Fruit fly (Drosophila melanogaster): Measurements from ENCODE around the gene Meltrin.

The Meltrin gene

dm6 chr3R:14739088-14739487 lies 42.0 kb upstream of the Meltrin start (continued):
- TF ChIP-seq gce (GFP tag; IDR thresholded peaks at IDR 0.05): no peak
- TF ChIP-seq ash1 (GFP tag; optimal IDR thresholded peaks at IDR 0.05): peak; percentile 90
- TF ChIP-seq fd3F (GFP tag; optimal IDR thresholded peaks at IDR 0.05): no peak

dm6 chr3R:14737894-14738860 lies 41.1 kb upstream of the Meltrin start:
- TF ChIP-seq Asciz (GFP tag; optimal IDR thresholded peaks at IDR 0.05): peak; percentile 94
- peak; percentile 92 for TF ChIP-seq peb (GFP tag; IDR thresholded peaks at IDR 0.05)
- TF ChIP-seq run (tag; optimal IDR thresholded peaks at IDR 0.05): peak; percentile 87
- TF ChIP-seq CG3995 (GFP tag; optimal IDR thresholded peaks at IDR 0.05): peak; percentile 46
- TF ChIP-seq CG18011 (GFP tag; optimal IDR thresholded peaks at IDR 0.05): peak; percentile 68
- TF ChIP-seq ATbp (GFP tag; optimal IDR thresholded peaks at IDR 0.05): peak; percentile 95
- peak; percentile 93 for TF ChIP-seq CG1529 (GFP tag; optimal IDR thresholded peaks at IDR 0.05)
- TF ChIP-seq Rfx (GFP tag; IDR thresholded peaks at IDR 0.05): peak; percentile 97
- TF ChIP-seq CG10959 (GFP tag; IDR thresholded peaks at IDR 0.05): peak; percentile 95
- peak; percentile 88 for TF ChIP-seq ab (GFP tag; optimal IDR thresholded peaks at IDR 0.05)
- TF ChIP-seq twi (tag; optimal IDR thresholded peaks at IDR 0.05): peak; percentile 81
- TF ChIP-seq CTCF (GFP tag; optimal IDR thresholded peaks at IDR 0.05): peak; percentile 58
- no peak for TF ChIP-seq Dfd (GFP tag; optimal IDR thresholded peaks at IDR 0.05)
- peak; percentile 90 for TF ChIP-seq NC2β (GFP tag; optimal IDR thresholded peaks at IDR 0.05)
- TF ChIP-seq CG1233 (GFP tag; optimal IDR thresholded peaks at IDR 0.05): peak; percentile 93
- peak; percentile 67 for TF ChIP-seq CG7928 (GFP tag; optimal IDR thresholded peaks at IDR 0.05)
- peak; percentile 89 for TF ChIP-seq trh (GFP tag; optimal IDR thresholded peaks at IDR 0.05)
- TF ChIP-seq Dip3 (GFP tag; optimal IDR thresholded peaks at IDR 0.05): peak; percentile 92
- peak in 2 of 3 experiments; percentile 44 to 92 for TF ChIP-seq lola (GFP tag; optimal IDR thresholded peaks at IDR 0.05)
- TF ChIP-seq CG31388 (GFP tag; optimal IDR thresholded peaks at IDR 0.05): peak; percentile 87
- TF ChIP-seq CG14965 (GFP tag; optimal IDR thresholded peaks at IDR 0.05; ENCODE audit: borderline replicate concordance): peak; percentile 75
- TF ChIP-seq caup (GFP tag; optimal IDR thresholded peaks at IDR 0.05; ENCODE audit: severe bottlenecking): peak; percentile 92
- peak; percentile 95 for TF ChIP-seq nmo (GFP tag; optimal IDR thresholded peaks at IDR 0.05)
- peak; percentile 1 for TF ChIP-seq pzg (GFP tag; optimal IDR thresholded peaks at IDR 0.05)
- 0 out of 2 replicates have a peak, but pooled peaks have one; percentile 26 for TF ChIP-seq unc-4 (GFP tag; IDR thresholded peaks at IDR 0.05; ENCODE audit: partially characterized antibody)
- peak; percentile 90 for TF ChIP-seq CG31224 (GFP tag; IDR thresholded peaks at IDR 0.05)
- peak; percentile 75 for TF ChIP-seq CG7271 (tag; optimal IDR thresholded peaks at IDR 0.05)
- TF ChIP-seq CG10979 (tag; optimal IDR thresholded peaks at IDR 0.05): peak; percentile 95
- peak; percentile 92 for TF ChIP-seq Atf-2 (GFP tag; optimal IDR thresholded peaks at IDR 0.05)
- no peak for TF ChIP-seq hkb (optimal IDR thresholded peaks at IDR 0.05)
- peak; percentile 93 for TF ChIP-seq hkb (GFP tag; IDR thresholded peaks at IDR 0.05)
- peak; percentile 93 for TF ChIP-seq tgo (GFP tag; IDR thresholded peaks at IDR 0.05)
- TF ChIP-seq so (GFP tag; IDR thresholded peaks at IDR 0.05): peak; percentile 95
- TF ChIP-seq CrebB (tag; optimal IDR thresholded peaks at IDR 0.05): peak; percentile 91
- peak; percentile 92 for TF ChIP-seq ase (GFP tag; IDR thresholded peaks at IDR 0.05)
- peak; percentile 38 for TF ChIP-seq pros (GFP tag; optimal IDR thresholded peaks at IDR 0.05)
- peak; percentile 89 for TF ChIP-seq onecut (GFP tag; IDR thresholded peaks at IDR 0.05)
- TF ChIP-seq Six4 (GFP tag; optimal IDR thresholded peaks at IDR 0.05): peak; percentile 94
- peak; percentile 95 for TF ChIP-seq fd96Cb (tag; optimal IDR thresholded peaks at IDR 0.05)
- 0 out of 3 replicates have a peak, but pooled peaks have one; percentile 8 for TF ChIP-seq Doc3 (GFP tag; IDR thresholded peaks at IDR 0.05; ENCODE audit: partially characterized antibody)
- peak; percentile 95 for TF ChIP-seq CG6689 (GFP tag; IDR thresholded peaks at IDR 0.05)
- TF ChIP-seq CG12659 (GFP tag; optimal IDR thresholded peaks at IDR 0.05): peak; percentile 95
- peak; percentile 57 for TF ChIP-seq YL-1 (GFP tag; optimal IDR thresholded peaks at IDR 0.05)
- TF ChIP-seq CG12942 (GFP tag; optimal IDR thresholded peaks at IDR 0.05): peak; percentile 92

Measured in whole organism, embryonic.